Worm (Caenorhabditis elegans): ENCODE data around the gene lin-8.

ce11 chrII:3105765-3106164, 49.1 kb downstream of the lin-8 start, which contains the start of gene clec-122:
- TF ChIP-seq med-1 (GFP tag; optimal IDR thresholded peaks at IDR 0.05; ENCODE audit: insufficient read depth) (no peak), cog-1 (tag; optimal IDR thresholded peaks at IDR 0.05) (no peak), tab-1 (GFP tag; IDR thresholded peaks at IDR 0.05) (no peak)
